Fruit fly (Drosophila melanogaster) whole organism, embryonic: Measurements from ENCODE around the gene CG9426.
A peak's percentile ranks its signal among the peaks of the same experiment; 100 is the strongest.

ENCODE experiments used
- BEAF-32 ChIP-seq: fragments of 200-800 bp; sonication (Bioruptor generic); optimal IDR thresholded peaks from 3 replicates; lab custom pipeline; 2017; ENCODE audit warnings: missing biosample characterization, missing genetic modification characterization, mild to moderate bottlenecking, moderate library complexity, missing genetic modification reagents
- CG10274 ChIP-seq: fragments of 200-800 bp; sonication (Bioruptor generic); optimal IDR thresholded peaks from 3 replicates; lab custom pipeline; 2017; ENCODE audit warnings: missing biosample characterization, mild to moderate bottlenecking, missing genetic modification characterization
- CG12155 ChIP-seq: fragments of 200-800 bp; sonication (Bioruptor generic); optimal IDR thresholded peaks from 3 replicates; lab custom pipeline; 2016; ENCODE audit warnings: missing biosample characterization, missing genetic modification characterization
- CG1233 ChIP-seq: fragments of 200-800 bp; sonication (Bioruptor generic); optimal IDR thresholded peaks from 4 replicates; lab custom pipeline; 2018; ENCODE audit warnings: missing biosample characterization, mild to moderate bottlenecking, missing genetic modification characterization
- CG13296 ChIP-seq: fragments of 200-800 bp; sonication (Bioruptor generic); optimal IDR thresholded peaks from 3 replicates; lab custom pipeline; 2018; ENCODE audit warnings: missing biosample characterization, mild to moderate bottlenecking, missing genetic modification characterization
- CG14441 ChIP-seq: fragments of 200-800 bp; sonication (Bioruptor generic); IDR thresholded peaks from 2 replicates; pipeline ENCODE4 v1.3.6; 2022; ENCODE audit warnings: missing biosample characterization, missing genetic modification characterization
- CG15011 ChIP-seq: fragments of 200-800 bp; sonication (Bioruptor generic); optimal IDR thresholded peaks from 3 replicates; lab custom pipeline; 2018; ENCODE audit warnings: missing biosample characterization, mild to moderate bottlenecking, missing genetic modification characterization
- CG17328 ChIP-seq: fragments of 200-800 bp; sonication (Bioruptor generic); IDR thresholded peaks from 2 replicates; pipeline ENCODE4 v1.3.6; 2022; ENCODE audit warnings: missing biosample characterization, missing genetic modification characterization
- CG2120 ChIP-seq: fragments of 200-800 bp; sonication (Bioruptor generic); optimal IDR thresholded peaks from 3 replicates; lab custom pipeline; 2016; ENCODE audit warnings: missing biosample characterization, missing genetic modification characterization
- CG2678 ChIP-seq: fragments of 200-800 bp; sonication (Bioruptor generic); optimal IDR thresholded peaks from 3 replicates; lab custom pipeline; 2019; ENCODE audit warnings: missing biosample characterization, mild to moderate bottlenecking, missing genetic modification characterization, moderate library complexity
- CG32767 ChIP-seq: fragments of 200-800 bp; sonication (Bioruptor generic); IDR thresholded peaks from 2 replicates; pipeline ENCODE4 v1.3.6; 2022; ENCODE audit warnings: missing biosample characterization, missing genetic modification characterization
- CG33213 ChIP-seq: fragments of 200-800 bp; sonication (Bioruptor generic); optimal IDR thresholded peaks from 3 replicates; lab custom pipeline; 2016; ENCODE audit warnings: missing biosample characterization, missing genetic modification characterization
- CG3407 ChIP-seq: fragments of 200-800 bp; sonication (Bioruptor generic); optimal IDR thresholded peaks from 2 replicates; lab custom pipeline; 2018; ENCODE audit warnings: missing biosample characterization, mild to moderate bottlenecking, missing genetic modification characterization
- CG34422 ChIP-seq: fragments of 200-800 bp; sonication (Bioruptor generic); IDR thresholded peaks from 3 replicates; pipeline ENCODE4 v1.3.6; 2022; ENCODE audit warnings: missing biosample characterization, missing genetic modification characterization
- CG3847 ChIP-seq: fragments of 200-800 bp; sonication (Bioruptor generic); IDR thresholded peaks from 2 replicates; pipeline ENCODE4 v1.3.6; 2022; ENCODE audit warnings: missing biosample characterization, missing genetic modification characterization
- CG4282 ChIP-seq: fragments of 200-800 bp; sonication (Bioruptor generic); optimal IDR thresholded peaks from 2 replicates; lab custom pipeline; 2016; ENCODE audit warnings: missing biosample characterization, missing genetic modification characterization
- CG43689 ChIP-seq: fragments of 200-800 bp; sonication (Bioruptor generic); IDR thresholded peaks from 2 replicates; pipeline ENCODE4 v1.3.6; 2022; ENCODE audit warnings: missing biosample characterization, missing genetic modification characterization
- CG4617 ChIP-seq: fragments of 200-800 bp; sonication (Bioruptor generic); optimal IDR thresholded peaks from 3 replicates; lab custom pipeline; 2016; ENCODE audit warnings: missing biosample characterization, missing genetic modification characterization, borderline replicate concordance
- CG5245 ChIP-seq: fragments of 200-800 bp; sonication (Bioruptor generic); optimal IDR thresholded peaks from 3 replicates; lab custom pipeline; 2016; ENCODE audit warnings: missing biosample characterization, missing genetic modification characterization
- CG6813 ChIP-seq: fragments of 200-800 bp; sonication (Bioruptor generic); optimal IDR thresholded peaks from 2 replicates; lab custom pipeline; 2017; ENCODE audit warnings: missing biosample characterization, missing genetic modification characterization, mild to moderate bottlenecking, moderate library complexity, missing genetic modification reagents
- CG7271 ChIP-seq: fragments of 200-800 bp; sonication (Bioruptor generic); optimal IDR thresholded peaks from 2 replicates; lab custom pipeline; 2018; ENCODE audit warnings: missing biosample characterization, mild to moderate bottlenecking, missing genetic modification characterization, moderate library complexity
- CG9609 ChIP-seq: fragments of 200-800 bp; sonication (Bioruptor generic); optimal IDR thresholded peaks from 3 replicates; lab custom pipeline; 2016; ENCODE audit warnings: missing biosample characterization, missing genetic modification characterization
- Dbx ChIP-seq: fragments of 200-800 bp; sonication (Bioruptor generic); IDR thresholded peaks from 3 replicates; pipeline ENCODE4 v1.3.6; 2022; ENCODE audit warnings: missing biosample characterization, missing genetic modification characterization
- Deaf1 ChIP-seq: fragments of 200-800 bp; optimal IDR thresholded peaks from 3 replicates; lab custom pipeline; 2019; ENCODE audit warnings: missing biosample characterization, mild to moderate bottlenecking, missing genetic modification characterization, moderate library complexity
- Doc3 ChIP-seq: fragments of 200-800 bp; sonication (Bioruptor generic); IDR thresholded peaks from 3 replicates; pipeline ENCODE4 v1.3.6; 2022; ENCODE audit warnings: missing biosample characterization, missing genetic modification characterization; ENCODE audit not compliant: partially characterized antibody
- ERR ChIP-seq: fragments of 200-800 bp; sonication (Bioruptor generic); optimal IDR thresholded peaks from 2 replicates; lab custom pipeline; 2016; ENCODE audit warnings: missing biosample characterization, missing genetic modification characterization
- Fer1 ChIP-seq: fragments of 200-800 bp; sonication (Bioruptor generic); optimal IDR thresholded peaks from 2 replicates; lab custom pipeline; 2017; ENCODE audit warnings: missing biosample characterization, mild to moderate bottlenecking, missing genetic modification characterization
- Hand ChIP-seq: fragments of 200-800 bp; sonication (Bioruptor generic); optimal IDR thresholded peaks from 2 replicates; lab custom pipeline; 2017; ENCODE audit warnings: mild to moderate bottlenecking, missing biosample characterization, missing genetic modification reagents, missing genetic modification characterization
- Lim3 ChIP-seq: fragments of 200-800 bp; sonication (Bioruptor generic); IDR thresholded peaks from 2 replicates; pipeline ENCODE4 v1.3.6; 2022; ENCODE audit warnings: missing biosample characterization, missing genetic modification characterization
- Neu2 ChIP-seq: fragments of 200-800 bp; sonication (Bioruptor generic); optimal IDR thresholded peaks from 3 replicates; lab custom pipeline; 2016; ENCODE audit warnings: missing biosample characterization, missing genetic modification characterization, borderline replicate concordance
- NfI ChIP-seq: fragments of 200-800 bp; sonication (Bioruptor generic); optimal IDR thresholded peaks from 3 replicates; lab custom pipeline; 2018; ENCODE audit warnings: missing biosample characterization, mild to moderate bottlenecking, missing genetic modification characterization, moderate library complexity
- Ravus ChIP-seq: fragments of 200-800 bp; sonication (Bioruptor generic); IDR thresholded peaks from 2 replicates; pipeline ENCODE4 v1.3.6; 2022; ENCODE audit warnings: missing biosample characterization, missing genetic modification characterization
- Sox102F ChIP-seq: fragments of 200-800 bp; sonication (Bioruptor generic); optimal IDR thresholded peaks from 2 replicates; lab custom pipeline; 2018; ENCODE audit warnings: missing biosample characterization, mild to moderate bottlenecking, missing genetic modification characterization, moderate library complexity
- ato ChIP-seq: fragments of 200-800 bp; sonication (Bioruptor generic); IDR thresholded peaks from 2 replicates; pipeline ENCODE4 v1.3.6; 2022; ENCODE audit warnings: missing biosample characterization, missing genetic modification characterization; ENCODE audit not compliant: partially characterized antibody
- az2 ChIP-seq: fragments of 200-800 bp; sonication (Bioruptor generic); optimal IDR thresholded peaks from 3 replicates; lab custom pipeline; 2016; ENCODE audit warnings: missing biosample characterization, missing genetic modification characterization
- chm ChIP-seq: fragments of 200-800 bp; sonication (Bioruptor generic); IDR thresholded peaks from 2 replicates; pipeline ENCODE4 v1.3.6; 2022; ENCODE audit warnings: missing biosample characterization, missing genetic modification characterization
- dan ChIP-seq: fragments of 200-800 bp; sonication (Bioruptor generic); IDR thresholded peaks from 2 replicates; pipeline ENCODE4 v1.3.6; 2022; ENCODE audit warnings: missing biosample characterization, missing genetic modification characterization
- danr ChIP-seq: fragments of 200-800 bp; sonication (Bioruptor generic); IDR thresholded peaks from 2 replicates; pipeline ENCODE4 v1.3.6; 2022; ENCODE audit warnings: missing biosample characterization, missing genetic modification characterization
- dpn ChIP-seq, 2 experiments: fragments of 200-800 bp; sonication (Bioruptor generic); optimal IDR thresholded peaks; 3 replicates each; lab custom pipeline; 2016; ENCODE audit warnings: missing biosample characterization in 2 of 2, missing genetic modification characterization in 2 of 2
- ewg ChIP-seq: fragments of 200-800 bp; sonication (Bioruptor generic); optimal IDR thresholded peaks from 3 replicates; lab custom pipeline; 2017; ENCODE audit warnings: mild to moderate bottlenecking, missing biosample characterization, missing genetic modification reagents, missing genetic modification characterization
- grn ChIP-seq: fragments of 200-800 bp; sonication (Bioruptor generic); optimal IDR thresholded peaks from 3 replicates; lab custom pipeline; 2017; ENCODE audit warnings: missing biosample characterization, missing genetic modification characterization
- gsb-n ChIP-seq: fragments of 200-800 bp; sonication (Bioruptor generic); optimal IDR thresholded peaks from 3 replicates; lab custom pipeline; 2018; ENCODE audit warnings: missing biosample characterization, mild to moderate bottlenecking, missing genetic modification characterization
- hb ChIP-seq: fragments of 200-800 bp; sonication (Bioruptor generic); IDR thresholded peaks from 3 replicates; pipeline ENCODE4 v1.3.6; 2022; ENCODE audit warnings: missing biosample characterization, missing genetic modification characterization; ENCODE audit not compliant: partially characterized antibody
- jigr1 ChIP-seq: fragments of 200-800 bp; sonication (Bioruptor generic); IDR thresholded peaks from 3 replicates; pipeline ENCODE4 v1.3.6; 2022; ENCODE audit warnings: missing biosample characterization, missing genetic modification characterization
- knrl ChIP-seq: fragments of 200-800 bp; sonication (Bioruptor generic); IDR thresholded peaks from 3 replicates; pipeline ENCODE4 v1.3.6; 2022; ENCODE audit warnings: missing biosample characterization, missing genetic modification characterization; ENCODE audit not compliant: partially characterized antibody
- nerfin-1 ChIP-seq: fragments of 200-800 bp; sonication (Bioruptor generic); optimal IDR thresholded peaks from 3 replicates; lab custom pipeline; 2019; ENCODE audit warnings: missing biosample characterization, mild to moderate bottlenecking, missing genetic modification characterization, moderate library complexity
- otp ChIP-seq: fragments of 200-800 bp; sonication (Bioruptor generic); IDR thresholded peaks from 3 replicates; pipeline ENCODE4, ENCODE4 v1.3.6; 2022; ENCODE audit warnings: missing biosample characterization, missing genetic modification characterization
- pnt ChIP-seq: fragments of 200-800 bp; sonication (Bioruptor generic); optimal IDR thresholded peaks from 3 replicates; lab custom pipeline; 2016; ENCODE audit warnings: missing biosample characterization, missing genetic modification characterization
- pros ChIP-seq: fragments of 200-800 bp; sonication (Bioruptor generic); optimal IDR thresholded peaks from 3 replicates; lab custom pipeline; 2019; ENCODE audit warnings: missing biosample characterization, mild to moderate bottlenecking, missing genetic modification characterization, moderate library complexity
- ssp ChIP-seq: fragments of 200-800 bp; sonication (Bioruptor generic); IDR thresholded peaks from 2 replicates; pipeline ENCODE4 v1.3.6; 2022; ENCODE audit warnings: missing biosample characterization, missing genetic modification characterization
- wdn ChIP-seq: fragments of 200-800 bp; sonication (Bioruptor generic); IDR thresholded peaks from 2 replicates; pipeline ENCODE4 v1.3.6; 2022; ENCODE audit warnings: missing biosample characterization, missing genetic modification characterization

CG9426 gene

dm6 chr2L:13205256-13205655, 14.5 kb downstream of the CG9426 start (continued):
- TF ChIP-seq wdn (GFP tag; lab: Robert Waterston, UW) (no peak), hb (GFP tag; lab: Robert Waterston, UW) (no peak), BEAF-32 (GFP tag; lab: Kevin White, UChicago) (no peak), az2 (no peak), CG9609 (GFP tag; lab: Kevin White, UChicago) (no peak), Neu2 (no peak), grn (GFP tag; lab: Kevin White, UChicago) (no peak), CG14441 (GFP tag; lab: Robert Waterston, UW) (0 out of 2 replicates have a peak, but pooled peaks have one; percentile 3), CG7271 (tag; lab: Kevin White, UChicago) (no peak), ERR (peak; percentile 23), dpn (GFP tag; optimal IDR thresholded peaks at IDR 0.05; lab: Kevin White, UChicago) (no peak), Sox102F (GFP tag; lab: Kevin White, UChicago) (peak; percentile 14), CG33213 (GFP tag; lab: Kevin White, UChicago) (no peak), chm (GFP tag; lab: Robert Waterston, UW) (0 out of 2 replicates have a peak, but pooled peaks have one; percentile 21), CG10274 (GFP tag; lab: Kevin White, UChicago) (no peak), CG5245 (GFP tag; lab: Kevin White, UChicago) (no peak), CG15011 (GFP tag; lab: Kevin White, UChicago) (no peak), pros (GFP tag; lab: Kevin White, UChicago) (peak; percentile 45), CG2120 (GFP tag; lab: Kevin White, UChicago) (peak; percentile 5), CG43689 (GFP tag; lab: Robert Waterston, UW) (no peak), danr (GFP tag; lab: Robert Waterston, UW) (no peak), CG4282 (GFP tag; lab: Kevin White, UChicago) (no peak), Deaf1 (tag; lab: Kevin White, UChicago) (peak; percentile 44), nerfin-1 (peak; percentile 14), otp (GFP tag; lab: Robert Waterston, UW) (peak; percentile 60; the same call in 1 of the 3 replicates), ewg (GFP tag; lab: Kevin White, UChicago) (peak; percentile 92), dan (no peak), ato (GFP tag; lab: Robert Waterston, UW) (no peak), CG1233 (GFP tag; lab: Kevin White, UChicago) (peak; percentile 29), Hand (GFP tag; lab: Kevin White, UChicago) (peak; percentile 71), CG17328 (GFP tag; lab: Robert Waterston, UW) (peak; percentile 52; the same call in 1 of the 2 replicates), CG34422 (GFP tag; lab: Robert Waterston, UW) (peak; percentile 70; the same call in 1 of the 3 replicates), CG4617 (GFP tag; lab: Kevin White, UChicago) (no peak), Ravus (GFP tag; lab: Robert Waterston, UW) (no peak), knrl (no peak), CG6813 (GFP tag; lab: Kevin White, UChicago) (peak; percentile 57), ssp (GFP tag; lab: Robert Waterston, UW) (no peak), Fer1 (GFP tag; lab: Kevin White, UChicago) (peak; percentile 75), CG12155 (GFP tag; lab: Kevin White, UChicago) (no peak), Lim3 (GFP tag; lab: Robert Waterston, UW) (no peak), CG32767 (peak; percentile 59; the same call in 1 of the 2 replicates), CG3407 (GFP tag; lab: Kevin White, UChicago) (peak; percentile 7), gsb-n (tag; lab: Kevin White, UChicago) (no peak), jigr1 (GFP tag; lab: Robert Waterston, UW) (no peak), CG2678 (tag; lab: Kevin White, UChicago) (peak; percentile 31), CG3847 (GFP tag; lab: Robert Waterston, UW) (no peak), Doc3 (GFP tag; lab: Robert Waterston, UW) (no peak), pnt (GFP tag; lab: Kevin White, UChicago) (no peak), NfI (GFP tag; lab: Kevin White, UChicago) (peak; percentile 19), CG13296 (peak; percentile 37), Dbx (GFP tag; lab: Robert Waterston, UW) (peak; percentile 58; the same call in 1 of the 3 replicates)
